Fruit fly (Drosophila melanogaster): Measurements from ENCODE around the gene CG1314.

Gene CG1314

dm6 chrX:20869297-20869696 is at the start of gene CG1314:
Gene CG1314, minus strand, starts transcription at chrX:20869397.
- TF ChIP-seq OdsH (GFP tag; optimal IDR thresholded peaks at IDR 0.05) (no peak), Sox102F (GFP tag; optimal IDR thresholded peaks at IDR 0.05) (no peak), svp (GFP tag) (no peak), CG15336 (GFP tag; IDR thresholded peaks at IDR 0.05) (no peak), fd85E (GFP tag; optimal IDR thresholded peaks at IDR 0.05) (no peak), acj6 (GFP tag; optimal IDR thresholded peaks at IDR 0.05) (no peak), CG6854 (GFP tag; optimal IDR thresholded peaks at IDR 0.05) (no peak), CG31627 (GFP tag; optimal IDR thresholded peaks at IDR 0.05) (no peak)

dm6 chrX:20916436-20916835 is 47.2 kb upstream of the CG1314 start:
- TF ChIP-seq CG3919 (GFP tag; optimal IDR thresholded peaks at IDR 0.05), result no peak
- no peak for TF ChIP-seq lz (GFP tag; optimal IDR thresholded peaks at IDR 0.05)
- TF ChIP-seq CG11294 (GFP tag; IDR thresholded peaks at IDR 0.05), result no peak
- TF ChIP-seq CG7368 (GFP tag; optimal IDR thresholded peaks at IDR 0.05), result no peak
- TF ChIP-seq dsx (GFP tag; optimal IDR thresholded peaks at IDR 0.05; ENCODE audit: poor library complexity, severe bottlenecking), result no peak
- TF ChIP-seq achi (GFP tag; optimal IDR thresholded peaks at IDR 0.05), result no peak
- no peak for TF ChIP-seq CG8632 (GFP tag; optimal IDR thresholded peaks at IDR 0.05)

dm6 chrX:20882526-20882925 is 13.3 kb upstream of the CG1314 start, which contains the start of gene I-3:
Gene I-3, minus strand, starts transcription at chrX:20882626.
- TF ChIP-seq CG10631 (GFP tag; optimal IDR thresholded peaks at IDR 0.05) (no peak), CG4318 (GFP tag; optimal IDR thresholded peaks at IDR 0.05) (no peak), CG1621 (tag; optimal IDR thresholded peaks at IDR 0.05) (no peak), achi (GFP tag; optimal IDR thresholded peaks at IDR 0.05) (no peak), CG3919 (GFP tag; optimal IDR thresholded peaks at IDR 0.05) (no peak), Blimp-1 (GFP tag; optimal IDR thresholded peaks at IDR 0.05) (no peak), CG16779 (tag; optimal IDR thresholded peaks at IDR 0.05) (no peak), Eip75B (GFP tag; optimal IDR thresholded peaks at IDR 0.05) (no peak), CG11762 (GFP tag; optimal IDR thresholded peaks at IDR 0.05; ENCODE audit: insufficient read depth) (no peak), CG6808 (GFP tag; optimal IDR thresholded peaks at IDR 0.05) (no peak), Smox (GFP tag; optimal IDR thresholded peaks at IDR 0.05) (no peak), CG8319 (GFP tag; optimal IDR thresholded peaks at IDR 0.05) (no peak), ss (GFP tag; optimal IDR thresholded peaks at IDR 0.05) (no peak)

- no peak for TF ChIP-seq CG11294 (GFP tag; IDR thresholded peaks at IDR 0.05)
- no peak for TF ChIP-seq CG6854 (GFP tag; optimal IDR thresholded peaks at IDR 0.05)
- no peak for TF ChIP-seq CG11902 (GFP tag; optimal IDR thresholded peaks at IDR 0.05)
- TF ChIP-seq CG31627 (GFP tag; optimal IDR thresholded peaks at IDR 0.05), result no peak
- no peak for TF ChIP-seq Blimp-1 (GFP tag; optimal IDR thresholded peaks at IDR 0.05)
- TF ChIP-seq topi (GFP tag; optimal IDR thresholded peaks at IDR 0.05), result no peak
- TF ChIP-seq OdsH (GFP tag; optimal IDR thresholded peaks at IDR 0.05), result peak; percentile 25
- peak; percentile 57 for TF ChIP-seq svp (GFP tag)
- no peak for TF ChIP-seq ss (GFP tag; optimal IDR thresholded peaks at IDR 0.05)
- TF ChIP-seq cyc (GFP tag; optimal IDR thresholded peaks at IDR 0.05), result no peak
- TF ChIP-seq CG3032 (tag; optimal IDR thresholded peaks at IDR 0.05), result peak; percentile 18
- no peak for TF ChIP-seq eg (GFP tag; IDR thresholded peaks at IDR 0.05)
- TF ChIP-seq CG8319 (GFP tag; optimal IDR thresholded peaks at IDR 0.05), result no peak
- TF ChIP-seq Eip78C (GFP tag), result peak; percentile 72
- peak; percentile 19 for TF ChIP-seq achi (GFP tag; optimal IDR thresholded peaks at IDR 0.05)
- TF ChIP-seq fd59A (GFP tag; optimal IDR thresholded peaks at IDR 0.05), result peak; percentile 22
- peak; percentile 30 for TF ChIP-seq Hr4 (GFP tag; optimal IDR thresholded peaks at IDR 0.05)
- TF ChIP-seq CG15336 (GFP tag; IDR thresholded peaks at IDR 0.05), result no peak
- peak; percentile 14 for TF ChIP-seq Met (GFP tag; optimal IDR thresholded peaks at IDR 0.05)
- no peak for TF ChIP-seq Lpt (GFP tag; optimal IDR thresholded peaks at IDR 0.05)
- TF ChIP-seq CG9139 (GFP tag; optimal IDR thresholded peaks at IDR 0.05), result no peak
- TF ChIP-seq Sox102F (GFP tag; optimal IDR thresholded peaks at IDR 0.05), result no peak
- TF ChIP-seq dsx (GFP tag; optimal IDR thresholded peaks at IDR 0.05; ENCODE audit: poor library complexity, severe bottlenecking), result no peak
- TF ChIP-seq Sox14 (GFP tag; optimal IDR thresholded peaks at IDR 0.05), result peak; percentile 13
- no peak for TF ChIP-seq vri (GFP tag; optimal IDR thresholded peaks at IDR 0.05)
- no peak for TF ChIP-seq Gug (GFP tag; IDR thresholded peaks at IDR 0.05)
- TF ChIP-seq CG10631 (GFP tag; optimal IDR thresholded peaks at IDR 0.05), result peak; percentile 37
- peak; percentile 11 for TF ChIP-seq CG3919 (GFP tag; optimal IDR thresholded peaks at IDR 0.05)
- TF ChIP-seq CG32006 (GFP tag; optimal IDR thresholded peaks at IDR 0.05), result peak; percentile 52
- no peak for TF ChIP-seq net (GFP tag; optimal IDR thresholded peaks at IDR 0.05)
- no peak for TF ChIP-seq CG7368 (GFP tag; optimal IDR thresholded peaks at IDR 0.05)
- peak; percentile 44; the same call in 2 of the 3 replicates for TF ChIP-seq CG8119 (GFP tag; IDR thresholded peaks at IDR 0.05)
- TF ChIP-seq esn (GFP tag; optimal IDR thresholded peaks at IDR 0.05), result no peak
- peak; percentile 33 for TF ChIP-seq Ets96B (tag; optimal IDR thresholded peaks at IDR 0.05)
These were observed 5.5 kb downstream of the CG1314 start for dm6 chrX:20863704-20864103.
